Fruit fly (Drosophila melanogaster) whole organism, embryonic: ENCODE data around the gene CG16824.

Experiments used
- Bteb2 ChIP-seq: fragments of 200-800 bp; sonication (Bioruptor generic); optimal IDR thresholded peaks from 2 replicates; lab custom pipeline; 2016; ENCODE audit warnings: missing biosample characterization, missing genetic modification characterization
- CG10321 ChIP-seq: fragments of 200-800 bp; sonication (Bioruptor generic); IDR thresholded peaks from 2 replicates; pipeline ENCODE4 v1.3.6; 2022; ENCODE audit warnings: missing biosample characterization, missing genetic modification characterization
- CG10366 ChIP-seq: fragments of 200-800 bp; sonication (Bioruptor generic); IDR thresholded peaks from 2 replicates; pipeline ENCODE4 v1.3.6; 2022; ENCODE audit warnings: missing biosample characterization, missing genetic modification characterization
- CG10565 ChIP-seq: fragments of 200-800 bp; sonication (Bioruptor generic); optimal IDR thresholded peaks from 3 replicates; lab custom pipeline; 2016; ENCODE audit warnings: missing biosample characterization, mild to moderate bottlenecking, missing genetic modification characterization
- CG10979 ChIP-seq: fragments of 200-800 bp; sonication (Bioruptor generic); optimal IDR thresholded peaks from 2 replicates; lab custom pipeline; 2018; ENCODE audit warnings: missing biosample characterization, mild to moderate bottlenecking, missing genetic modification characterization, moderate library complexity
- CG12659 ChIP-seq: fragments of 200-800 bp; sonication (Bioruptor generic); optimal IDR thresholded peaks from 3 replicates; lab custom pipeline; 2017; ENCODE audit warnings: mild to moderate bottlenecking, missing biosample characterization, missing genetic modification reagents, missing genetic modification characterization
- CG12769 ChIP-seq: fragments of 200-800 bp; sonication (Bioruptor generic); optimal IDR thresholded peaks from 2 replicates; lab custom pipeline; 2019; ENCODE audit warnings: missing biosample characterization, mild to moderate bottlenecking, missing genetic modification characterization, moderate library complexity
- CG13123 ChIP-seq: fragments of 200-800 bp; sonication (Bioruptor generic); optimal IDR thresholded peaks from 2 replicates; lab custom pipeline; 2016; ENCODE audit warnings: missing biosample characterization, missing genetic modification characterization
- CG13287 ChIP-seq: fragments of 200-800 bp; sonication (Bioruptor generic); IDR thresholded peaks from 2 replicates; pipeline ENCODE4 v1.3.6; 2022; ENCODE audit warnings: missing biosample characterization, missing genetic modification characterization; ENCODE audit not compliant: partially characterized antibody
- CG13424 ChIP-seq: fragments of 200-800 bp; sonication (Bioruptor generic); optimal IDR thresholded peaks from 2 replicates; lab custom pipeline; 2019; ENCODE audit warnings: missing biosample characterization, mild to moderate bottlenecking, missing genetic modification characterization, moderate library complexity
- CG14667 ChIP-seq: fragments of 200-800 bp; sonication (Bioruptor generic); IDR thresholded peaks from 2 replicates; pipeline ENCODE4 v1.3.6; 2022; ENCODE audit warnings: missing biosample characterization, missing genetic modification characterization
- CG15514 ChIP-seq: fragments of 200-800 bp; sonication (Bioruptor generic); optimal IDR thresholded peaks from 3 replicates; lab custom pipeline; 2017; ENCODE audit warnings: missing biosample characterization, missing genetic modification characterization, mild to moderate bottlenecking, moderate library complexity, missing genetic modification reagents
- CG17829 ChIP-seq: fragments of 200-800 bp; optimal IDR thresholded peaks from 2 replicates; lab custom pipeline; 2019; ENCODE audit warnings: missing biosample characterization, mild to moderate bottlenecking, missing genetic modification characterization, moderate library complexity
- CG18262 ChIP-seq: fragments of 200-800 bp; optimal IDR thresholded peaks from 3 replicates; lab custom pipeline; 2019; ENCODE audit warnings: missing biosample characterization, mild to moderate bottlenecking, missing genetic modification characterization, moderate library complexity
- CG1832 ChIP-seq: fragments of 200-800 bp; sonication (Bioruptor generic); optimal IDR thresholded peaks from 2 replicates; lab custom pipeline; 2017; ENCODE audit warnings: missing biosample characterization, mild to moderate bottlenecking, missing genetic modification characterization, inconsistent platforms
- CG2202 ChIP-seq: fragments of 200-800 bp; sonication (Bioruptor generic); optimal IDR thresholded peaks from 2 replicates; lab custom pipeline; 2018; ENCODE audit warnings: missing biosample characterization, mild to moderate bottlenecking, missing genetic modification characterization
- CG3065 ChIP-seq: fragments of 200-800 bp; sonication (Bioruptor generic); optimal IDR thresholded peaks from 2 replicates; lab custom pipeline; 2016; ENCODE audit warnings: missing biosample characterization, missing genetic modification characterization
- CG33213 ChIP-seq: fragments of 200-800 bp; sonication (Bioruptor generic); optimal IDR thresholded peaks from 3 replicates; lab custom pipeline; 2016; ENCODE audit warnings: missing biosample characterization, missing genetic modification characterization
- CG6654 ChIP-seq: fragments of 200-800 bp; sonication (Bioruptor generic); optimal IDR thresholded peaks from 2 replicates; lab custom pipeline; 2017; ENCODE audit warnings: missing biosample characterization, mild to moderate bottlenecking, missing genetic modification characterization
- CG9609 ChIP-seq: fragments of 200-800 bp; sonication (Bioruptor generic); optimal IDR thresholded peaks from 3 replicates; lab custom pipeline; 2016; ENCODE audit warnings: missing biosample characterization, missing genetic modification characterization
- Dip3 ChIP-seq: fragments of 200-800 bp; sonication (Bioruptor generic); optimal IDR thresholded peaks from 3 replicates; lab custom pipeline; 2016; ENCODE audit warnings: missing biosample characterization, missing genetic modification characterization
- E2f2 ChIP-seq: fragments of 200-800 bp; sonication (Bioruptor generic); IDR thresholded peaks from 2 replicates; pipeline ENCODE4 v1.3.6; 2022; ENCODE audit warnings: missing biosample characterization, missing genetic modification characterization
- HHEX ChIP-seq: fragments of 200-800 bp; sonication (Bioruptor generic); optimal IDR thresholded peaks from 3 replicates; lab custom pipeline; 2017; ENCODE audit warnings: missing biosample characterization, mild to moderate bottlenecking, missing genetic modification characterization, missing genetic modification reagents
- Kr ChIP-seq: fragments of 200-800 bp; sonication (Bioruptor generic); optimal IDR thresholded peaks from 2 replicates; lab custom pipeline; 2017; ENCODE audit warnings: missing biosample characterization, mild to moderate bottlenecking, missing genetic modification characterization
- Mes4 ChIP-seq: fragments of 200-800 bp; sonication (Bioruptor generic); optimal IDR thresholded peaks from 2 replicates; lab custom pipeline; 2016; ENCODE audit warnings: missing biosample characterization, missing genetic modification characterization
- Myb ChIP-seq: fragments of 200-800 bp; sonication (Bioruptor generic); optimal IDR thresholded peaks from 2 replicates; lab custom pipeline; 2016; ENCODE audit warnings: missing biosample characterization, missing genetic modification characterization
- Nf-YB ChIP-seq: fragments of 200-800 bp; sonication (Bioruptor generic); optimal IDR thresholded peaks from 3 replicates; lab custom pipeline; 2019; ENCODE audit warnings: missing biosample characterization, mild to moderate bottlenecking, missing genetic modification characterization, moderate library complexity
- Oli ChIP-seq: fragments of 200-800 bp; sonication (Bioruptor generic); optimal IDR thresholded peaks from 2 replicates; lab custom pipeline; 2018; ENCODE audit warnings: missing biosample characterization, mild to moderate bottlenecking, missing genetic modification characterization, moderate library complexity
- Opbp ChIP-seq: fragments of 200-800 bp; sonication (Bioruptor generic); IDR thresholded peaks from 3 replicates; pipeline ENCODE4 v1.3.6; 2022; ENCODE audit warnings: missing biosample characterization, missing genetic modification characterization; ENCODE audit not compliant: partially characterized antibody
- Pdp1 ChIP-seq, 2 experiments: fragments of 200-800 bp; sonication (Bioruptor generic); optimal IDR thresholded peaks; 3 replicates each; lab custom pipeline; 2016; ENCODE audit warnings: missing biosample characterization in 2 of 2, missing genetic modification characterization in 2 of 2, mild to moderate bottlenecking in 1 of 2, moderate library complexity in 1 of 2
- Poxn ChIP-seq: fragments of 200-800 bp; sonication (Bioruptor generic); IDR thresholded peaks from 2 replicates; pipeline ENCODE4 v1.3.6; 2022; ENCODE audit warnings: missing biosample characterization, missing genetic modification characterization
- Sry-δ ChIP-seq: fragments of 200-800 bp; sonication (Bioruptor generic); optimal IDR thresholded peaks from 2 replicates; lab custom pipeline; 2016; ENCODE audit warnings: missing biosample characterization, missing genetic modification characterization
- ase ChIP-seq: fragments of 200-800 bp; sonication (Bioruptor generic); IDR thresholded peaks from 3 replicates; pipeline ENCODE4 v1.3.6; 2022; ENCODE audit warnings: missing biosample characterization, missing genetic modification characterization
- bcd ChIP-seq: fragments of 200-800 bp; sonication (Bioruptor generic); optimal IDR thresholded peaks from 2 replicates; lab custom pipeline; 2017; ENCODE audit warnings: missing biosample characterization, mild to moderate bottlenecking, missing genetic modification characterization
- chm ChIP-seq: fragments of 200-800 bp; sonication (Bioruptor generic); IDR thresholded peaks from 2 replicates; pipeline ENCODE4 v1.3.6; 2022; ENCODE audit warnings: missing biosample characterization, missing genetic modification characterization
- esg ChIP-seq: fragments of 200-800 bp; sonication (Bioruptor generic); conservative IDR thresholded peaks from 2 replicates; pipeline ENCODE4 v1.3.6; 2022; ENCODE audit warnings: missing biosample characterization, missing genetic modification characterization
- fru ChIP-seq: fragments of >200 bp; optimal IDR thresholded peaks from 2 replicates; lab custom pipeline; 2017
- gcm2 ChIP-seq: fragments of 200-800 bp; sonication (Bioruptor generic); optimal IDR thresholded peaks from 2 replicates; lab custom pipeline; 2016; ENCODE audit warnings: missing biosample characterization, missing genetic modification characterization
- gsb ChIP-seq: fragments of 200-800 bp; sonication (Bioruptor generic); IDR thresholded peaks from 2 replicates; pipeline ENCODE4 v1.3.6; 2022; ENCODE audit warnings: missing biosample characterization, missing genetic modification characterization
- ken ChIP-seq: fragments of 200-800 bp; sonication (Bioruptor generic); IDR thresholded peaks from 3 replicates; pipeline ENCODE4 v1.3.6; 2022; ENCODE audit warnings: missing biosample characterization, missing genetic modification characterization
- luna ChIP-seq: fragments of 200-800 bp; sonication (Bioruptor generic); optimal IDR thresholded peaks from 2 replicates; lab custom pipeline; 2016; ENCODE audit warnings: missing biosample characterization, missing genetic modification characterization
- p53 ChIP-seq: fragments of 200-800 bp; sonication (Bioruptor generic); optimal IDR thresholded peaks from 2 replicates; lab custom pipeline; 2016; ENCODE audit warnings: missing biosample characterization, missing genetic modification characterization
- pan ChIP-seq, 4 experiments: fragments of >200 bp in 3 of 4; fragments of 200-800 bp in 1 of 4; sonication (Bioruptor generic) in 1 of 4; optimal IDR thresholded peaks in 3 of 4; IDR thresholded peaks in 1 of 4; 2 replicates each; pipeline versions ENCODE4 v1.3.6 to Lab custom; 2017 to 2022; ENCODE audit warnings: missing biosample characterization in 2 of 4, missing genetic modification characterization in 2 of 4, mixed read lengths in 1 of 4
- prd ChIP-seq, 3 experiments: fragments of >200 bp in 2 of 3; fragments of 200-800 bp in 1 of 3; sonication (Bioruptor generic) in 1 of 3; optimal IDR thresholded peaks in 2 of 3; IDR thresholded peaks in 1 of 3; 2 replicates in 2 of 3; 3 replicates in 1 of 3; pipeline versions ENCODE4 v1.3.6 to Lab custom; 2017 to 2022; ENCODE audit warnings: missing biosample characterization in 1 of 3, missing genetic modification characterization in 1 of 3
- tna ChIP-seq: fragments of 200-800 bp; sonication (Bioruptor generic); IDR thresholded peaks from 2 replicates; pipeline ENCODE4 v1.3.6; 2022; ENCODE audit warnings: missing biosample characterization, missing genetic modification characterization; ENCODE audit not compliant: partially characterized antibody
- trh ChIP-seq: fragments of 200-800 bp; sonication (Bioruptor generic); optimal IDR thresholded peaks from 2 replicates; lab custom pipeline; 2016; ENCODE audit warnings: missing biosample characterization, missing genetic modification characterization
- ttk ChIP-seq: fragments of 200-800 bp; sonication (Bioruptor generic); IDR thresholded peaks from 2 replicates; pipeline ENCODE4 v2.1.2; 2022; ENCODE audit warnings: missing biosample characterization, missing genetic modification characterization
- zen ChIP-seq: fragments of 200-800 bp; sonication (Bioruptor generic); optimal IDR thresholded peaks from 3 replicates; lab custom pipeline; 2018; ENCODE audit warnings: missing biosample characterization, mild to moderate bottlenecking, missing genetic modification characterization, moderate library complexity
- zen2 ChIP-seq: fragments of 200-800 bp; sonication (Bioruptor generic); IDR thresholded peaks from 3 replicates; pipeline ENCODE4 v1.3.6; 2022; ENCODE audit warnings: missing biosample characterization, missing genetic modification characterization; ENCODE audit not compliant: partially characterized antibody
- zf30C ChIP-seq: fragments of 200-800 bp; sonication (Bioruptor generic); optimal IDR thresholded peaks from 3 replicates; lab custom pipeline; 2018; ENCODE audit warnings: missing biosample characterization, mild to moderate bottlenecking, missing genetic modification characterization

Gene CG16824

DNA sequence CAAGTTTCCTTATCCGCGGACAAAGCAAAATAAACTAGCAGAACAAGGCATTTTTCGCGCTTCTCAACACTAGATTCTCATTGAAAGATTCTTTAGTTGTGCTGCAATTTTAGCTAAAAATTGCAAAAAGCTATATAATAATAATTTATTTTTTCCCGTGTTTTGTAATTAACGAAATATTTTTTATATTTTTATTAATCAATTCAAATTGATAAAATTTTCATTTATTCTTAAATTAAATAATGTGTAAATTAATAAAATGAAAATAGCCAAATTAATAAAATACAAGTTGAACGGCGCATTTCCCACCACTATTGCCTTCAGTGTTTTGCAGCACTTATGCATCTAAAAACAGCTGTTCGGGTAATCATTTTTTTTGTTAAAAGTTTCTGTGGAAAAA lies 6.4 kb upstream of the CG16824 start, which contains the start of the genes Drep4 and Uvrag (continued):
- TF ChIP-seq CG1832 (no peak), CG15514 (peak; percentile 46), Sry-δ (GFP tag; lab: Kevin White, UChicago) (no peak), esg (peak; percentile 32; the same call in 1 of the 2 replicates), bcd (GFP tag; lab: Kevin White, UChicago) (no peak), E2f2 (no peak), zen2 (GFP tag; lab: Robert Waterston, UW) (no peak), CG10321 (GFP tag; lab: Robert Waterston, UW) (no peak), zen (tag; lab: Kevin White, UChicago) (peak; percentile 75), ase (GFP tag; lab: Robert Waterston, UW) (no peak), Bteb2 (no peak), CG14667 (GFP tag; lab: Robert Waterston, UW) (peak; percentile 34; the same call in 1 of the 2 replicates), CG12659 (GFP tag; lab: Kevin White, UChicago) (peak; percentile 67), CG17829 (peak; percentile 81), CG10979 (tag; lab: Kevin White, UChicago) (peak; percentile 68), ken (0 out of 3 replicates have a peak, but pooled peaks have one; percentile 34), Opbp (no peak), Dip3 (GFP tag; lab: Kevin White, UChicago) (peak; percentile 33), pan (optimal IDR thresholded peaks at IDR 0.05; lab: Kevin White, UChicago) (no peak), pan (GFP tag; optimal IDR thresholded peaks at IDR 0.05 in 1 of 2, IDR thresholded peaks at IDR 0.05 in 1 of 2) (no peak), CG9609 (GFP tag; lab: Kevin White, UChicago) (no peak), CG6654 (GFP tag; lab: Kevin White, UChicago) (no peak), Myb (no peak), tna (GFP tag; lab: Robert Waterston, UW) (no peak), prd (optimal IDR thresholded peaks at IDR 0.05; lab: Kevin White, UChicago) (no peak), prd (GFP tag; IDR thresholded peaks at IDR 0.05; lab: Robert Waterston, UW) (peak; percentile 59; the same call in 1 of the 3 replicates), CG2202 (tag; lab: Kevin White, UChicago) (no peak), Mes4 (GFP tag; lab: Kevin White, UChicago) (no peak), ttk (GFP tag; lab: Robert Waterston, UW) (peak; percentile 62), Oli (tag; lab: Kevin White, UChicago) (peak; percentile 62), CG3065 (peak; percentile 27), HHEX (GFP tag; lab: Kevin White, UChicago) (peak; percentile 33), luna (GFP tag; lab: Kevin White, UChicago) (no peak), CG13123 (GFP tag; lab: Kevin White, UChicago) (peak; percentile 58), CG33213 (GFP tag; lab: Kevin White, UChicago) (no peak), chm (GFP tag; lab: Robert Waterston, UW) (no peak), CG10565 (GFP tag; lab: Kevin White, UChicago) (no peak), gcm2 (GFP tag; lab: Kevin White, UChicago) (no peak), CG10366 (GFP tag; lab: Robert Waterston, UW) (no peak), trh (GFP tag; lab: Kevin White, UChicago) (peak; percentile 20), Poxn (peak; percentile 3; the same call in 1 of the 2 replicates), fru (lab: Kevin White, UChicago) (no peak), p53 (GFP tag; lab: Kevin White, UChicago) (no peak), zf30C (GFP tag; lab: Kevin White, UChicago) (no peak), CG12769 (no peak), Kr (GFP tag; lab: Kevin White, UChicago) (no peak), gsb (GFP tag; lab: Robert Waterston, UW) (no peak), Pdp1 (GFP tag; optimal IDR thresholded peaks at IDR 0.05; lab: Kevin White, UChicago) (no peak), CG18262 (no peak), CG13424 (tag; lab: Kevin White, UChicago) (peak; percentile 80), Nf-YB (GFP tag; lab: Kevin White, UChicago) (no peak), CG13287 (GFP tag; lab: Robert Waterston, UW) (no peak)
